Worm (Caenorhabditis elegans) whole organism, L3 larva: ENCODE results near the gene mog-1.

ENCODE experiments used
- ZK546.5 ChIP-seq: sonication (generic microtip); optimal IDR thresholded peaks from 2 replicates; lab custom pipeline; 2017; ENCODE audit warnings: missing biosample characterization, missing genetic modification characterization
- aly-2 ChIP-seq: fragments of 150-350 bp; optimal IDR thresholded peaks from 2 replicates; lab custom pipeline; 2014; ENCODE audit warnings: missing biosample characterization, missing genetic modification characterization
- ama-1 ChIP-seq: fragments of 150-350 bp; optimal IDR thresholded peaks from 2 replicates; lab custom pipeline; 2018
- ceh-16 ChIP-seq: sonication (generic microtip); optimal IDR thresholded peaks from 2 replicates; lab custom pipeline; 2017; ENCODE audit warnings: missing biosample characterization, missing genetic modification characterization
- ceh-82 ChIP-seq: fragments of 150-350 bp; optimal IDR thresholded peaks from 2 replicates; lab custom pipeline; 2014; ENCODE audit warnings: missing biosample characterization, missing genetic modification characterization
- ceh-9 ChIP-seq: sonication (generic microtip); optimal IDR thresholded peaks from 2 replicates; lab custom pipeline; 2018; ENCODE audit warnings: missing biosample characterization, missing genetic modification characterization
- daf-12 ChIP-seq: fragments of 150-350 bp; optimal IDR thresholded peaks from 2 replicates; lab custom pipeline; 2014; ENCODE audit warnings: missing biosample characterization, missing genetic modification reagents, missing genetic modification characterization
- egl-27 ChIP-seq: sonication (generic microtip); optimal IDR thresholded peaks from 4 replicates; lab custom pipeline; 2017; ENCODE audit warnings: missing biosample characterization, missing genetic modification reagents, missing genetic modification characterization
- elt-1 ChIP-seq: fragments of 150-350 bp; optimal IDR thresholded peaks from 2 replicates; lab custom pipeline; 2014; ENCODE audit warnings: missing biosample characterization, missing genetic modification characterization
- elt-2 ChIP-seq: sonication (generic microtip); optimal IDR thresholded peaks from 2 replicates; lab custom pipeline; 2016; ENCODE audit warnings: missing genetic modification reagents, mild to moderate bottlenecking, missing genetic modification characterization, missing compliant biosample characterization
- eor-1 ChIP-seq, 2 experiments: fragments of 150-350 bp; optimal IDR thresholded peaks; 2 replicates each; lab custom pipeline; 2014 to 2018; ENCODE audit warnings: missing biosample characterization in 2 of 2, missing genetic modification characterization in 2 of 2
- fkh-10 ChIP-seq: sonication (generic microtip); optimal IDR thresholded peaks from 2 replicates; lab custom pipeline; 2017; ENCODE audit warnings: missing biosample characterization, missing genetic modification reagents, missing genetic modification characterization
- fkh-2 ChIP-seq: fragments of 150-350 bp; optimal IDR thresholded peaks from 2 replicates; lab custom pipeline; 2014; ENCODE audit warnings: missing biosample characterization, missing genetic modification reagents, missing genetic modification characterization
- fos-1 ChIP-seq: fragments of 150-350 bp; optimal IDR thresholded peaks from 2 replicates; lab custom pipeline; 2014; ENCODE audit warnings: missing biosample characterization, missing genetic modification characterization
- hmg-11 ChIP-seq: sonication (generic microtip); optimal IDR thresholded peaks from 2 replicates; lab custom pipeline; 2016; ENCODE audit warnings: missing genetic modification characterization, missing compliant biosample characterization
- lin-15B ChIP-seq: fragments of 150-350 bp; optimal IDR thresholded peaks from 2 replicates; lab custom pipeline; 2014; ENCODE audit warnings: missing biosample characterization, missing genetic modification characterization
- lin-39 ChIP-seq: fragments of 150-350 bp; optimal IDR thresholded peaks from 2 replicates; lab custom pipeline; 2018; ENCODE audit warnings: missing biosample characterization, missing genetic modification reagents, missing genetic modification characterization
- nfya-1 ChIP-seq: sonication (generic microtip); optimal IDR thresholded peaks from 2 replicates; lab custom pipeline; 2017; ENCODE audit warnings: missing genetic modification characterization, mild to moderate bottlenecking, missing compliant biosample characterization, antibody characterized with exemption, moderate library complexity; ENCODE audit not compliant: insufficient read depth
- nhr-11 ChIP-seq: fragments of 150-350 bp; optimal IDR thresholded peaks from 2 replicates; lab custom pipeline; 2014; ENCODE audit warnings: missing biosample characterization, missing genetic modification characterization
- nhr-23 ChIP-seq: fragments of 150-350 bp; optimal IDR thresholded peaks from 2 replicates; lab custom pipeline; 2014; ENCODE audit warnings: missing biosample characterization, missing genetic modification reagents, missing genetic modification characterization
- nhr-237 ChIP-seq: fragments of 150-350 bp; optimal IDR thresholded peaks from 2 replicates; lab custom pipeline; 2014; ENCODE audit warnings: missing biosample characterization, missing genetic modification characterization
- nhr-28 ChIP-seq: fragments of 150-350 bp; optimal IDR thresholded peaks from 2 replicates; lab custom pipeline; 2014; ENCODE audit warnings: missing biosample characterization, missing genetic modification characterization
- nhr-43 ChIP-seq: sonication (generic microtip); optimal IDR thresholded peaks from 2 replicates; lab custom pipeline; 2016; ENCODE audit warnings: mild to moderate bottlenecking, missing genetic modification characterization, missing compliant biosample characterization; ENCODE audit not compliant: poor library complexity, severe bottlenecking
- nhr-76 ChIP-seq: fragments of 150-350 bp; sonication (generic microtip); optimal IDR thresholded peaks from 5 replicates; lab custom pipeline; 2014; ENCODE audit warnings: missing biosample characterization, missing genetic modification characterization
- pha-4 ChIP-seq: fragments of 150-350 bp; optimal IDR thresholded peaks from 2 replicates; lab custom pipeline; 2014; ENCODE audit warnings: missing biosample characterization, missing genetic modification reagents, missing genetic modification characterization
- pqm-1 ChIP-seq: fragments of 150-350 bp; optimal IDR thresholded peaks from 2 replicates; lab custom pipeline; 2017; ENCODE audit warnings: missing biosample characterization, missing genetic modification characterization, inconsistent platforms
- skn-1 ChIP-seq: fragments of 150-350 bp; optimal IDR thresholded peaks from 2 replicates; lab custom pipeline; 2014; ENCODE audit warnings: missing biosample characterization, missing genetic modification characterization
- unc-62 ChIP-seq: fragments of 150-350 bp; sonication (generic microtip); optimal IDR thresholded peaks from 4 replicates; lab custom pipeline; 2014; ENCODE audit warnings: missing biosample characterization, missing genetic modification reagents, missing genetic modification characterization
- zag-1 ChIP-seq: fragments of 150-350 bp; optimal IDR thresholded peaks from 2 replicates; lab custom pipeline; 2014; ENCODE audit warnings: missing biosample characterization, missing genetic modification characterization
- ztf-11 ChIP-seq: fragments of 150-350 bp; optimal IDR thresholded peaks from 2 replicates; lab custom pipeline; 2014; ENCODE audit warnings: missing biosample characterization, missing genetic modification characterization
- ztf-4 ChIP-seq: fragments of 150-350 bp; optimal IDR thresholded peaks from 2 replicates; lab custom pipeline; 2014; ENCODE audit warnings: missing biosample characterization, missing genetic modification characterization

mog-1 gene

DNA sequence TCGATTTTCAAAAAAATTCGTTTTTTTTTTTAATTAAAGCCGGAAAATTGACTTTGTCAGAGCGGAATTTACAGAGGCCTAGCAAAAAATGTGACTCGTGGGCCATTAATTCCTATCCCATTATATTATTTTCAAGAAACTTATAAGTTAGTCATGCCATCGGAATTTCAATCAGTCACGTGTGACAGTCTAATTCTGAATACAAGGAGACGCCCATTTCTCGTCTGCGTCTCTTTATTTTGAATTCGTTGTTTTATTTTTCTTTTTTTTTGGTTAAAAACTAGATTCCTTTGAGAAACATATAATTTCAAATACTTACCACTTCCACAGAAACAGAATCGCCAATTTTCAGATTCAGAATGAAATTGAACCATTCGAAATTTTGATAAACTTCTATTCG is 47.2 kb downstream of the mog-1 start:
- TF ChIP-seq fkh-2 (tag; lab: Kevin White, UChicago) (no peak), ceh-9 (tag; lab: Kevin White, UChicago) (no peak), lin-39 (no peak), ZK546.5 (tag; lab: Kevin White, UChicago) (no peak), eor-1 (tag; optimal IDR thresholded peaks at IDR 0.05; lab: Kevin White, UChicago) (no peak), aly-2 (no peak)

DNA sequence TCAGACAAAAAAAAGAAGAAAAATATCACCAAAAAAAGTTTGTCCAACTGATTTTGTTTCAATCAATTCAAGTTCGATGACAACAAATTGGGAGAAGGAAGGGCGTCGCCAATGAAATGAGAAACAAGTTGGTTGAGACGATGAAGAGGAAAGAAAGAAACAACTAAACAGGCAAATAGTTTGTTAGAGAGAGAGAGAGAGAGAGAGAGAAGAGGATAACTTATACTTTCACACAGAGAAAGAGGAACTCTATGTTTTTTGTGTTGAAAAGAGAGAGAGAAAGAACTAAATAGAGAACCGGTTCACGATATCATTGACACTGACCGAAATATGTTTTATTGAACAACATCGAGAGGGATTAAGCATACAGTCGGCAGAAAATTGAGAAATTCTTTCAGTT is 48.4 kb downstream of the mog-1 start:
- TF ChIP-seq nhr-28 (tag; lab: Kevin White, UChicago) (no peak), unc-62 (GFP tag; lab: Kevin White, UChicago) (no peak), ztf-4 (tag; lab: Kevin White, UChicago) (no peak), ama-1 (no peak), nfya-1 (no peak), zag-1 (tag; lab: Kevin White, UChicago) (no peak), lin-15B (no peak), ztf-11 (no peak), egl-27 (tag; lab: Kevin White, UChicago) (no peak), nhr-43 (peak; percentile 28), ZK546.5 (tag; lab: Kevin White, UChicago) (no peak), ceh-16 (tag; lab: Kevin White, UChicago) (no peak), fkh-10 (no peak), ceh-82 (no peak), pha-4 (peak; percentile 25), nhr-23 (tag; lab: Kevin White, UChicago) (peak; percentile 49), nhr-11 (tag; lab: Kevin White, UChicago) (no peak), fos-1 (tag; lab: Kevin White, UChicago) (no peak), elt-1 (no peak), pqm-1 (tag; lab: Kevin White, UChicago) (no peak), nhr-237 (tag; lab: Kevin White, UChicago) (no peak), nhr-76 (tag; lab: Kevin White, UChicago) (no peak)

DNA sequence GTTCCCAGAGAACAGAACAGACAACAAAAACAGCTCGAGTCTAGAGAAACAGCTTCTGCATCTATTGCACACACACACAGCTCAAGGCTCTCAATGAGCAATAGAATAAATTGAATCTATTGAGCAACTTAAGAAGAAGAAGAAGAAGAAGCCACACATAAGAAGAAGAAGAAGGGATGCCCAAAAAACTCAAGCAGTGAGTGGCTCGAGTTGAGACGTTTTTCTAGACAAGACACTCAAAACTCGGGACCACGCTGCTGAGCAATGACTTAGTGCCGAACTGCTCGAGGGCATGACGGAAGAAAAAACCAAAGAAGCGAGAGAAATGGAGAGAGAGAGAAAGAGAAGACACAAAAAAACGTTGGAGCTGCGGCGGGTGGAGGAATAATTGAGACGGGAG is 50.7 kb downstream of the mog-1 start:
- TF ChIP-seq daf-12 (tag; lab: Kevin White, UChicago) (no peak), nfya-1 (peak; percentile 52), lin-15B (peak; percentile 24), fkh-10 (peak; percentile 75), skn-1 (tag; lab: Kevin White, UChicago) (no peak), hmg-11 (tag; lab: Kevin White, UChicago) (peak; percentile 35), ama-1 (peak; percentile 49)

DNA sequence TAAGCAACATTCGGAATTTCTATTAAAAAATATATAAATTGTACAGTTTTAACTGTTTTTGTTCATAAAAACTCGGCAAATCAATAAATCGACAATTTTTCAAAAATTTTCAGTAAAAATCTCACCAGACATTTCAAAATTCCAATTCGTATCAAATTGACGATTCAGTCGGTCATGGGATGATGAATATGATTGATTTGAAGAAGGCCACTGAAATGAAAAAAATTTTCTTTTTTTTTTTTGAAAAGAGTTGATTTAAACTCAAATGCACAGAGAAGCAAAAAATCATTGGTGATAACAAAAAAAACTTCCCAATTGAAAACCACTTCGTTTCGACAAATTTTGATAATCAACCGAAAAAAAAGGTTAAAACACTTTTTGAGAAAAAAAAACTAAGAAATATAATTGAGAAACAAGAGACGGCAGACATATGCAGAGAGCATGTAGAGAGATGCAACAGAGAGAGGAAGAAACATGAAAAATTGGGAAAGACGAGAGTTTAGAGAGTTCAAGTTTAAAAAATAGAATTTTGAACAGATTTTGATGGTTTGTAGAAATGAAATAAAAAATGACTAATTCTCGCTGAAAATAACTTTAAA is 52.2 kb downstream of the mog-1 start:
- TF ChIP-seq ZK546.5 (tag; lab: Kevin White, UChicago) (no peak), pha-4 (peak; percentile 41), pqm-1 (tag; lab: Kevin White, UChicago) (peak; percentile 19), elt-2 (tag; lab: Kevin White, UChicago) (peak; percentile 65), nhr-76 (tag; lab: Kevin White, UChicago) (no peak)
- TF ChIP-seq, all 47 proteins: peak for 3
